Worm (Caenorhabditis elegans) whole organism, L1 larva: Measurements from ENCODE around the gene twk-4.
A peak's percentile ranks its signal among the peaks of the same experiment; 100 is the strongest.

Source experiments
- C04F5.9 ChIP-seq: sonication (generic microtip); optimal IDR thresholded peaks from 2 replicates; lab custom pipeline; 2016; ENCODE audit warnings: missing genetic modification characterization, missing compliant biosample characterization
- F16B12.6 ChIP-seq: fragments of 150-350 bp; optimal IDR thresholded peaks from 2 replicates; lab custom pipeline; 2014; ENCODE audit warnings: missing biosample characterization, missing genetic modification characterization
- aly-2 ChIP-seq: fragments of 150-350 bp; optimal IDR thresholded peaks from 2 replicates; lab custom pipeline; 2014; ENCODE audit warnings: missing biosample characterization, missing genetic modification characterization
- ama-1 ChIP-seq: fragments of 150-350 bp; optimal IDR thresholded peaks from 2 replicates; lab custom pipeline; 2014
- blmp-1 ChIP-seq: fragments of 150-350 bp; optimal IDR thresholded peaks from 2 replicates; lab custom pipeline; 2014; ENCODE audit warnings: missing biosample characterization, missing genetic modification characterization
- ceh-8 ChIP-seq: fragments of 200-800 bp; sonication (Bioruptor generic); optimal IDR thresholded peaks from 2 replicates; lab custom pipeline; 2018; ENCODE audit warnings: mild to moderate bottlenecking, missing genetic modification characterization, moderate library complexity, missing compliant biosample characterization
- ceh-90 ChIP-seq: sonication (generic microtip); optimal IDR thresholded peaks from 2 replicates; lab custom pipeline; 2016; ENCODE audit warnings: missing genetic modification characterization, missing compliant biosample characterization
- ces-1 ChIP-seq: fragments of 150-350 bp; optimal IDR thresholded peaks from 2 replicates; lab custom pipeline; 2014; ENCODE audit warnings: missing biosample characterization, missing genetic modification reagents, missing genetic modification characterization
- efl-1 ChIP-seq, 4 experiments: fragments of 150-350 bp; optimal IDR thresholded peaks in 3 of 4; peaks in 1 of 4; 1 replicate in 1 of 4; 2 replicates in 3 of 4; lab custom pipeline; 2014; ENCODE audit warnings: missing biosample characterization in 2 of 4, missing genetic modification characterization in 2 of 4, missing genetic modification reagents in 2 of 4
- elt-2 ChIP-seq: sonication (generic microtip); optimal IDR thresholded peaks from 2 replicates; lab custom pipeline; 2016; ENCODE audit warnings: missing genetic modification characterization, mild to moderate bottlenecking, inconsistent platforms, missing compliant biosample characterization, missing genetic modification reagents
- elt-3 ChIP-seq, 6 experiments: fragments of 150-350 bp in 1 of 6; sonication (generic microtip); optimal IDR thresholded peaks; 2 replicates each; lab custom pipeline; 2017 to 2018; ENCODE audit warnings: missing biosample characterization in 6 of 6, missing genetic modification characterization in 6 of 6, inconsistent platforms in 1 of 6
- ets-5 ChIP-seq: fragments of 200-800 bp; sonication (Bioruptor generic); IDR thresholded peaks from 2 replicates; pipeline ENCODE4 v1.3.6; 2022; ENCODE audit warnings: missing genetic modification characterization, missing compliant biosample characterization
- fkh-4 ChIP-seq: sonication (generic microtip); optimal IDR thresholded peaks from 2 replicates; lab custom pipeline; 2016; ENCODE audit warnings: missing compliant biosample characterization, missing genetic modification characterization, borderline replicate concordance
- fkh-8 ChIP-seq: sonication (generic microtip); optimal IDR thresholded peaks from 2 replicates; lab custom pipeline; 2016; ENCODE audit warnings: mild to moderate bottlenecking, missing genetic modification characterization, missing compliant biosample characterization
- fos-1 ChIP-seq: fragments of 150-350 bp; optimal IDR thresholded peaks from 2 replicates; lab custom pipeline; 2014; ENCODE audit warnings: missing biosample characterization, missing genetic modification characterization
- hlh-17 ChIP-seq: fragments of 200-800 bp; sonication (Bioruptor generic); optimal IDR thresholded peaks from 2 replicates; lab custom pipeline; 2018; ENCODE audit warnings: missing genetic modification characterization, mild to moderate bottlenecking, missing compliant biosample characterization, moderate library complexity, borderline replicate concordance
- hlh-4 ChIP-seq: sonication (generic microtip); optimal IDR thresholded peaks from 2 replicates; lab custom pipeline; 2016; ENCODE audit warnings: mild to moderate bottlenecking, missing genetic modification characterization, missing compliant biosample characterization
- hpl-2 ChIP-seq: fragments of 150-350 bp; optimal IDR thresholded peaks from 2 replicates; lab custom pipeline; 2014; ENCODE audit warnings: missing biosample characterization, missing genetic modification reagents, missing genetic modification characterization
- irx-1 ChIP-seq: sonication (generic microtip); optimal IDR thresholded peaks from 2 replicates; lab custom pipeline; 2016; ENCODE audit warnings: missing genetic modification characterization, missing compliant biosample characterization
- lin-15B ChIP-seq: fragments of 150-350 bp; sonication (generic microtip); optimal IDR thresholded peaks from 3 replicates; lab custom pipeline; 2014; ENCODE audit warnings: missing biosample characterization, missing genetic modification characterization
- lin-35 ChIP-seq, 2 experiments: fragments of 150-350 bp; optimal IDR thresholded peaks; 2 replicates each; lab custom pipeline; 2014; ENCODE audit warnings: missing biosample characterization in 2 of 2, missing genetic modification characterization in 2 of 2, missing genetic modification reagents in 2 of 2
- lin-39 ChIP-seq: fragments of 150-350 bp; optimal IDR thresholded peaks from 2 replicates; lab custom pipeline; 2014; ENCODE audit warnings: missing biosample characterization, missing genetic modification reagents, missing genetic modification characterization
- mef-2 ChIP-seq: fragments of 150-350 bp; optimal IDR thresholded peaks from 2 replicates; lab custom pipeline; 2014; ENCODE audit warnings: missing biosample characterization, missing genetic modification characterization
- nhr-11 ChIP-seq: fragments of 150-350 bp; optimal IDR thresholded peaks from 2 replicates; lab custom pipeline; 2014; ENCODE audit warnings: missing biosample characterization, missing genetic modification characterization
- nhr-12 ChIP-seq: sonication (generic microtip); optimal IDR thresholded peaks from 2 replicates; lab custom pipeline; 2017; ENCODE audit warnings: missing biosample characterization, missing genetic modification characterization
- nhr-19 ChIP-seq: fragments of 200-800 bp; sonication (Bioruptor generic); conservative IDR thresholded peaks from 2 replicates; pipeline ENCODE4 v1.3.6; 2022; ENCODE audit warnings: missing genetic modification characterization, missing compliant biosample characterization
- nhr-20 ChIP-seq: sonication (generic microtip); optimal IDR thresholded peaks from 2 replicates; lab custom pipeline; 2016; ENCODE audit warnings: mild to moderate bottlenecking, missing genetic modification characterization, missing compliant biosample characterization
- nhr-28 ChIP-seq: fragments of 150-350 bp; optimal IDR thresholded peaks from 2 replicates; lab custom pipeline; 2014; ENCODE audit warnings: missing biosample characterization, missing genetic modification characterization
- nhr-47 ChIP-seq: sonication (generic microtip); optimal IDR thresholded peaks from 2 replicates; lab custom pipeline; 2016; ENCODE audit warnings: mild to moderate bottlenecking, missing genetic modification characterization, moderate library complexity, missing compliant biosample characterization
- nhr-76 ChIP-seq: sonication (generic microtip); optimal IDR thresholded peaks from 2 replicates; lab custom pipeline; 2017; ENCODE audit warnings: missing biosample characterization, missing genetic modification characterization
- pag-3 ChIP-seq: sonication (generic microtip); optimal IDR thresholded peaks from 2 replicates; lab custom pipeline; 2017; ENCODE audit warnings: missing genetic modification characterization, mild to moderate bottlenecking, missing compliant biosample characterization, antibody characterized with exemption, borderline replicate concordance; ENCODE audit not compliant: insufficient read depth
- snpc-4 ChIP-seq: fragments of 150-350 bp; optimal IDR thresholded peaks from 2 replicates; lab custom pipeline; 2014; ENCODE audit warnings: missing biosample characterization, missing genetic modification characterization
- sox-4 ChIP-seq: sonication (generic microtip); optimal IDR thresholded peaks from 2 replicates; lab custom pipeline; 2016; ENCODE audit warnings: missing genetic modification characterization, missing compliant biosample characterization
- swsn-7 ChIP-seq: sonication (generic microtip); optimal IDR thresholded peaks from 2 replicates; lab custom pipeline; 2016; ENCODE audit warnings: missing genetic modification characterization, missing compliant biosample characterization
- tlp-1 ChIP-seq: fragments of 150-350 bp; optimal IDR thresholded peaks from 2 replicates; lab custom pipeline; 2014; ENCODE audit warnings: missing biosample characterization, missing genetic modification characterization
- unc-130 ChIP-seq: fragments of 150-350 bp; optimal IDR thresholded peaks from 2 replicates; lab custom pipeline; 2017; ENCODE audit warnings: missing biosample characterization, missing genetic modification characterization, inconsistent platforms
- unc-30 ChIP-seq: sonication (generic microtip); optimal IDR thresholded peaks from 2 replicates; lab custom pipeline; 2017; ENCODE audit warnings: missing biosample characterization, missing genetic modification characterization
- unc-86 ChIP-seq: sonication (generic microtip); optimal IDR thresholded peaks from 2 replicates; lab custom pipeline; 2016; ENCODE audit warnings: missing genetic modification characterization, missing compliant biosample characterization
- vab-15 ChIP-seq: sonication (generic microtip); optimal IDR thresholded peaks from 2 replicates; lab custom pipeline; 2017; ENCODE audit warnings: missing genotype, mild to moderate bottlenecking, missing genetic modification characterization, missing compliant biosample characterization
- xbp-1 ChIP-seq: sonication (generic microtip); optimal IDR thresholded peaks from 2 replicates; lab custom pipeline; 2016; ENCODE audit warnings: missing genetic modification characterization, missing compliant biosample characterization

The twk-4 gene

DNA sequence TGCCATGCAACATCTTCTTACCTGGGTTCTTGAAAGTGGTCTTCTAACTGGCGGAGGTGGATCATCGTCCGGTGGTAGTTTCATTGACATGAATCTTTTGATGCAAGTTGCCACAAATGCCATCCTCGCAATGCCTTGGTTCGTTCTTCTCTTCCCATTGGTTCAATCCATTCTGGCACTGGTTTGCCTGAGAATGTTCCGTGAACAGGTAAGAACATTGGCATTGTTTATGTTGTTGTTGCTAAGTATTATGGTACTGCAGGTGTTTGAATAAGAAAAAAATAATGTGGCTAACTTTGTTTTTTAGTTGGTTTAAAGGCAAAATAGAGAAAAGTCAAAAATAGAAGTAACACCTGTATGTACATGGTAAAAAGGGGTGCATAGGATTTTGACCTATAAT is 50.3 kb downstream of the twk-4 start:
- TF ChIP-seq fos-1 (tag; lab: Kevin White, UChicago) (no peak), efl-1 (optimal IDR thresholded peaks at IDR 0.05; lab: Kevin White, UChicago) (no peak), efl-1 (GFP tag; optimal IDR thresholded peaks at IDR 0.05 in 1 of 2; lab: Kevin White, UChicago) (peak in 1 of 2 experiments; percentile 15), ama-1 (lab: Kevin White, UChicago) (no peak), snpc-4 (tag; lab: Kevin White, UChicago) (no peak), swsn-7 (tag; lab: Kevin White, UChicago) (no peak), unc-30 (tag; lab: Kevin White, UChicago) (no peak), F16B12.6 (tag; lab: Kevin White, UChicago) (no peak), nhr-28 (tag; lab: Kevin White, UChicago) (no peak)

DNA sequence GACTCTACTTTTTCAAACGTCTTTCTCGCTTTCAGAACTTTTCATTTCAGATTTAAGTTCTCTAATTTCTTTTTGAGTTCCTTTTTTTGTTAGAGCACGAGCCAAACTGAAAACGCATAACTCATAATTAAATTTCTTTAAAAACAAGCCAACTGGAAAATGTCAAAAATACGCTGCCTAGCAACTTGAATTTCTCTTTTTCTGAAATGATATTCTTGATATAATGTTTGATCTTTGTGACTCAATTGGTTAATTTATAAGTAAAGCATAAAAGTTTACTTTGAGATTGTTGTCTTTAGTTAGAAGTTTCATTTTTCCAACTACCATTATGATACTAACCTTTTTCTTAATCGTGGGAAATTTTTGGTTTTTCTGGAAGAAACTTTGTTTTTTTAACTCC is 53.0 kb downstream of the twk-4 start:
- no peak for TF ChIP-seq ama-1 (lab: Kevin White, UChicago)
- TF ChIP-seq fkh-8 (tag; lab: Kevin White, UChicago) = peak; percentile 57
- TF ChIP-seq unc-86 (tag; lab: Kevin White, UChicago) = no peak

DNA sequence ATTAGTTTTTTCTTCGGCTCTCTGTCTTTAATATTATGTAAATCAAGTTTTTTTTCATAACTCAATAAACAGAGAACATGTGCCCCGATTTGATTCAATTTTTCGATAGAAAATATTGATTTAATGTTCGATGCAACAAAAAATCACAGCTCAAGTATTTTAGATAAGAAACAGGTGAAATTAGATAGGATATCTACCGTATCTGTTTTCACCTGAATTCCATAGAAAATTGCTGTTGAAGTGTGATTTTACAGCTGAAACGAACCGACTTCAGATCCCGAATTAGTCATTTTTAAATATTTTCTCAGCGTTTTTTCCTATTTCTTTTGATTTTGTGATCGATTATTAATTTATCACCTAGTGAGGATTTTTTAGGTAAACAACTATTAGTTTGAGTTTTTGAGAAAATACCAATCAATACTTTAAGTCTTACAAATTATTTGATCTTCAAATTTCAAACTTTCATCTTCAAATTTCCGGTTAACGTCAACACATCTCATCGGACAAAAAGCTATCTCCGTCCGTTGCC is 54.9 kb downstream of the twk-4 start, which contains the start of gene Y9C2UA.1:
Y9C2UA.1 (plus strand) TSS at position 479 of the 529 bp plus-strand sequence.
- TF ChIP-seq fos-1 (tag; lab: Kevin White, UChicago) (no peak), nhr-47 (peak; percentile 21), lin-39 (no peak), nhr-12 (no peak), unc-130 (tag; lab: Kevin White, UChicago) (no peak), hlh-4 (peak; percentile 90), fkh-8 (tag; lab: Kevin White, UChicago) (peak; percentile 29)

DNA sequence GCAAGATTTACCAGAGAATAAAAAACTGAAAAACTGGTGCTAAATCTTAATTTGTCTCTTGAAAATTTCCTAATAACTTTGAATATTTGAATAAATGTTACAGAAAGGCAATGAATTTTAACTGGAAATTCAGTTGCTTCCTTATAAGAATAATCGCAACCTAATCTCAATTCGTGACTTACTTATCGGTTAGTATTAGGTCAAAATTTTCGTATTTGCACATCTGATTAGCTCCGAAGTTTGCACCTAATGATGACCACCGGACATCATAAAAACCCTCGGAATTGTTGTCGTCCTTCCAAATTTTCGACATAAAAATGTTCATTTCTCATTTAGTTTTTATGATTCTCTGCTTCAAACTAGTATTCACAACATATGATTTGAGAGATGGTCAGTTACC is 56.3 kb downstream of the twk-4 start, which contains the start of gene C16D2.3:
C16D2.3 (plus strand) TSS at position 301 of the 400 bp plus-strand sequence.
- no peak for TF ChIP-seq nhr-76 (tag; lab: Kevin White, UChicago)
- TF ChIP-seq ets-5 (GFP tag; lab: Robert Waterston, UW) = no peak
- no peak for TF ChIP-seq ceh-8
- no peak for TF ChIP-seq vab-15
- TF ChIP-seq lin-35 (GFP tag; optimal IDR thresholded peaks at IDR 0.05; lab: Kevin White, UChicago) = no peak

DNA sequence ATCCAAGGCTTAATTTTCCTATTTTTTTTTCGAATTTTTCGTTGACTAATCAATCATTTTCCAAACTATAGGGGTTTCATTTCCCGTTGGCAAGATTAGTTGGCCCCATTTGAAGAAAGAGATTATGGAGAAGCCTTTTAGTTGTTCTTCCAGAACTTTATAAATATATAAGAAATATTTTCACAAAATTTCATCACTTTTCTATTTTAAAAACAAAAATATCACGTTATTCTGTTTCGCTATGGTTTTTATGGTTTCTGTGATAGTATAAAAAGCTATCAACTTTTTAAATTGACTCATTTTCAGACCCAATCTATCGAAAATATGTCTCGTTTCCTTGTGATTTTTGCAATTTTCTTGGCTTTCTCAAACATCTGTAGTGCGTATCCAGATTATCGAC is 58.2 kb downstream of the twk-4 start, which contains the start of gene nlp-78:
nlp-78 (plus strand) TSS at position 301 of the 400 bp plus-strand sequence.
- no peak for TF ChIP-seq pag-3 (tag; lab: Kevin White, UChicago)
- TF ChIP-seq fkh-4 = no peak
- TF ChIP-seq nhr-76 (tag; lab: Kevin White, UChicago) = no peak
- no peak for TF ChIP-seq nhr-11 (tag; lab: Kevin White, UChicago)
- TF ChIP-seq elt-2 (tag; lab: Kevin White, UChicago) = no peak
- TF ChIP-seq lin-15B (tag; lab: Kevin White, UChicago) = no peak
- no peak for TF ChIP-seq nhr-19 (GFP tag; lab: Robert Waterston, UW)
- no peak for TF ChIP-seq ceh-90
- no peak for TF ChIP-seq tlp-1 (tag; lab: Kevin White, UChicago)
- no peak for TF ChIP-seq nhr-20 (tag; lab: Kevin White, UChicago)
- TF ChIP-seq aly-2 = no peak
- TF ChIP-seq fkh-8 (tag; lab: Kevin White, UChicago) = no peak

DNA sequence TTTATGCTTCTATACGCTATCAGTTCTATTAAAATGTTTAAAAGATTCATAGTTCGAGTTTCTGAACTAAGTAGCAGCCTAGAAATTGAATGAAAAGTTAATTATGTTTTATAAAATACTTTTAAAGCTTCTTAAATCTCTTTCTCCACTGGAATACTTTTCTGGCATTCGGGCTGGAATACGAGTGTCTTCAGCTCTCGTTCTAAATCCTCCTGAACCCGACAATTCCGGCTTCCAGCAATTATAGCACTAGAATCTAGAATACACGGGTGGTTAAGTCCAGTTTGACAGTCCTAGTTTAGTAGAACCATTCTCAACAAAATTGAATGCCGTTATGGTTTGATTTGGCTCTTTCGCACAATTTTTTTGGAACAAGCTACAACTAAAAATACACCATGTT is 61.8 kb downstream of the twk-4 start:
- TF ChIP-seq nhr-47 (no peak), unc-30 (tag; lab: Kevin White, UChicago) (no peak), mef-2 (tag; lab: Kevin White, UChicago) (no peak), xbp-1 (tag; lab: Kevin White, UChicago) (no peak), ces-1 (GFP tag; lab: Kevin White, UChicago) (no peak), hpl-2 (GFP tag; lab: Kevin White, UChicago) (no peak), ama-1 (lab: Kevin White, UChicago) (no peak), elt-3 (tag; optimal IDR thresholded peaks at IDR 0.05; lab: Kevin White, UChicago) (no peak), hlh-17 (GFP tag; lab: Kevin White, UChicago) (no peak), irx-1 (no peak), fkh-4 (no peak), blmp-1 (tag; lab: Kevin White, UChicago) (no peak), sox-4 (tag; lab: Kevin White, UChicago) (no peak), C04F5.9 (tag; lab: Kevin White, UChicago) (no peak)
